Worm (Caenorhabditis elegans): ENCODE data around the gene spp-30.

DNA sequence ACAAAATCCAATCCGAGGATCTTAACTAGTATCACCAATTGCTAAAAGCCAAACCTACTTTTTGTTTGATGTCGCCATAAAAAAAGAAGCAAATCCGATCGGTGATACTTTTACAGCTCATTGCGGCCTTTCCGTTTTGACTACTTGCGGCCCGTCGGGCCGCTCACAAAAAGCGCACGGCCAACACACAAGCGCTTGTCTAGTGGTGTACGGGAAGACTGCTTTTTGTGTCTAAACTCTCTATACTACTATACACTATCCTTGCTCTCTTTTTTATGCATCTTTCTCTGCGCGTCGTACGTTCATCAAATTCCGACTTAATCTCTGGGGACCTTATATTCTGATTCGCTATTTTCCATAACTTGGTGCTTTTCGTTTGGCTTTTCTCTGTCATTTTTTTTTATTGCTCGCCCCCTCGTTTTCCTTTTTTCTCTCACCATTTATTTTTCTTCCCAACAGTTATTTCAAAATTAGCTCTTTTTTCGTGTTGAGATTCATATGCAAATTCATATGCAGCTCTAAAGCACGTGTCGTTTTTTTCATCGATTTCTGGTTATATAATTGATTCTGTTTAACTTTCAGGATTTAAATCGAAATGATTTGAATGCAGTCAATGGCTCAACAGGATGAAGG, 38.2 kb upstream of the spp-30 start, which contains the start of gene noca-2:
- TF ChIP-seq elt-3 (tag; optimal IDR thresholded peaks at IDR 0.05) (no peak), pha-4 (tag; optimal IDR thresholded peaks at IDR 0.05) (no peak), blmp-1 (tag; optimal IDR thresholded peaks at IDR 0.05) (no peak), lsy-2 (tag; optimal IDR thresholded peaks at IDR 0.05) (peak; percentile 25), unc-62 (GFP tag; optimal IDR thresholded peaks at IDR 0.05) (no peak), bed-3 (GFP tag; optimal IDR thresholded peaks at IDR 0.05) (no peak), ceh-39 (tag; optimal IDR thresholded peaks at IDR 0.05) (no peak), ham-2 (GFP tag; optimal IDR thresholded peaks at IDR 0.05) (peak; percentile 83), mab-5 (tag; optimal IDR thresholded peaks at IDR 0.05) (no peak), lin-32 (GFP tag; optimal IDR thresholded peaks at IDR 0.05) (no peak), unc-120 (tag; optimal IDR thresholded peaks at IDR 0.05; ENCODE audit: poor library complexity, severe bottlenecking) (peak; percentile 16), nhr-28 (tag; optimal IDR thresholded peaks at IDR 0.05) (no peak)

All from whole organism, mixed stage, embryonic.